Worm (Caenorhabditis elegans) whole organism, mixed stage, embryonic: ENCODE data around the gene nhr-86.

Experiments
- ceh-43 ChIP-seq: fragments of 200-800 bp; sonication (Bioruptor generic); optimal IDR thresholded peaks from 2 replicates; lab custom pipeline; 2018; ENCODE audit warnings: mild to moderate bottlenecking, missing genetic modification characterization, moderate library complexity, missing compliant biosample characterization
- ces-1 ChIP-seq: fragments of 150-350 bp; optimal IDR thresholded peaks from 2 replicates; lab custom pipeline; 2014; ENCODE audit warnings: missing biosample characterization, missing genetic modification reagents, missing genetic modification characterization
- cnd-1 ChIP-seq: fragments of 200-800 bp; sonication (Bioruptor generic); optimal IDR thresholded peaks from 2 replicates; lab custom pipeline; 2018; ENCODE audit warnings: mild to moderate bottlenecking, missing genetic modification characterization, missing compliant biosample characterization
- elt-3 ChIP-seq: fragments of 150-350 bp; optimal IDR thresholded peaks from 2 replicates; lab custom pipeline; 2014; ENCODE audit warnings: missing biosample characterization, missing genetic modification characterization
- nhr-28 ChIP-seq: fragments of 150-350 bp; optimal IDR thresholded peaks from 2 replicates; lab custom pipeline; 2014; ENCODE audit warnings: missing biosample characterization, missing genetic modification characterization
- snpc-4 ChIP-seq: fragments of 150-350 bp; optimal IDR thresholded peaks from 2 replicates; lab custom pipeline; 2014; ENCODE audit warnings: missing biosample characterization, missing genetic modification characterization
- unc-39 ChIP-seq: fragments of 150-350 bp; optimal IDR thresholded peaks from 2 replicates; lab custom pipeline; 2014; ENCODE audit warnings: missing biosample characterization, missing genetic modification characterization
- ztf-11 ChIP-seq: fragments of 150-350 bp; optimal IDR thresholded peaks from 2 replicates; lab custom pipeline; 2014; ENCODE audit warnings: missing biosample characterization, missing genetic modification characterization

DNA sequence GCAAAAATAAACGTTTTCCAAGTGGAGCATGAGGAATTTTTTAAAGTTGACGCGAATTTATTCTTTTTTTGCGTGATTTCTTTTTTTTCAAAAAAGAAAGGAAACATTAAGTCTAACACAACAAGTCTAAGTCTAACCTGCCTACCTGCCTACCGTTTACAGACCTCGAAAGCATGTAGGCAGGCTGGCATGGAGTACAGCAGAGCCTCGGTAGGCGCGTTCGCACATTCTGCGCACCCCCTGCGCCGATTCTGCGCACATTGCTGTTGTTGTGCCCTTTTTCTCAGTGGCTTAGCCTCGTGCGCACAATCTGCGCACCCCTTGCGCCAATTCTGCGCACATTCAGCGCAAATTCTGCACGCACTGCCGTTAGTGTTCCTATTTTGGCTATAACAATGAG is 17.2 kb upstream of the nhr-86 start:
- TF ChIP-seq ces-1 (GFP tag; lab: Kevin White, UChicago) (no peak), elt-3 (no peak), snpc-4 (tag; lab: Kevin White, UChicago) (no peak), nhr-28 (no peak), unc-39 (tag; lab: Kevin White, UChicago) (no peak), ztf-11 (tag; lab: Kevin White, UChicago) (no peak), ceh-43 (no peak), cnd-1 (no peak)
